Worm (Caenorhabditis elegans) whole organism, mixed stage, embryonic: ENCODE measurements around the gene irld-56.

Experiments used
- M03D4.4 ChIP-seq: sonication (generic microtip); optimal IDR thresholded peaks from 2 replicates; lab custom pipeline; 2017; ENCODE audit warnings: mild to moderate bottlenecking, missing genetic modification characterization, missing compliant biosample characterization
- bed-3 ChIP-seq: fragments of 200-800 bp; sonication (Bioruptor generic); optimal IDR thresholded peaks from 3 replicates; lab custom pipeline; 2018; ENCODE audit warnings: mild to moderate bottlenecking, missing genetic modification characterization, moderate library complexity, missing compliant biosample characterization
- blmp-1 ChIP-seq: fragments of 150-350 bp; optimal IDR thresholded peaks from 2 replicates; lab custom pipeline; 2014; ENCODE audit warnings: missing biosample characterization, missing genetic modification characterization
- ceh-39 ChIP-seq: fragments of 150-350 bp; optimal IDR thresholded peaks from 2 replicates; lab custom pipeline; 2014; ENCODE audit warnings: missing biosample characterization, missing genetic modification characterization
- ceh-43 ChIP-seq: fragments of 200-800 bp; sonication (Bioruptor generic); optimal IDR thresholded peaks from 2 replicates; lab custom pipeline; 2018; ENCODE audit warnings: mild to moderate bottlenecking, missing genetic modification characterization, moderate library complexity, missing compliant biosample characterization
- ceh-83 ChIP-seq: fragments of 200-800 bp; sonication (Bioruptor generic); optimal IDR thresholded peaks from 2 replicates; lab custom pipeline; 2018; ENCODE audit warnings: mild to moderate bottlenecking, missing genetic modification characterization, missing compliant biosample characterization
- ces-1 ChIP-seq: fragments of 150-350 bp; optimal IDR thresholded peaks from 2 replicates; lab custom pipeline; 2014; ENCODE audit warnings: missing biosample characterization, missing genetic modification reagents, missing genetic modification characterization
- cnd-1 ChIP-seq: fragments of 200-800 bp; sonication (Bioruptor generic); optimal IDR thresholded peaks from 2 replicates; lab custom pipeline; 2018; ENCODE audit warnings: mild to moderate bottlenecking, missing genetic modification characterization, missing compliant biosample characterization
- drap-1 ChIP-seq: fragments of 200-800 bp; sonication (Bioruptor generic); optimal IDR thresholded peaks from 3 replicates; lab custom pipeline; 2018; ENCODE audit warnings: mild to moderate bottlenecking, missing genetic modification characterization, missing compliant biosample characterization
- elt-1 ChIP-seq: sonication (generic microtip); optimal IDR thresholded peaks from 2 replicates; lab custom pipeline; 2017; ENCODE audit warnings: missing genetic modification characterization, mild to moderate bottlenecking, missing compliant biosample characterization, antibody characterized with exemption, moderate library complexity, borderline replicate concordance; ENCODE audit not compliant: insufficient read depth
- elt-3 ChIP-seq: fragments of 150-350 bp; optimal IDR thresholded peaks from 2 replicates; lab custom pipeline; 2014; ENCODE audit warnings: missing biosample characterization, missing genetic modification characterization
- flh-1 ChIP-seq: fragments of 200-800 bp; sonication (Bioruptor generic); optimal IDR thresholded peaks from 2 replicates; lab custom pipeline; 2018; ENCODE audit warnings: mild to moderate bottlenecking, missing genetic modification characterization, moderate library complexity, missing compliant biosample characterization
- ham-2 ChIP-seq: fragments of 200-800 bp; sonication (Bioruptor generic); optimal IDR thresholded peaks from 2 replicates; lab custom pipeline; 2018; ENCODE audit warnings: mild to moderate bottlenecking, missing genetic modification characterization, missing compliant biosample characterization
- hlh-1 ChIP-seq: fragments of 150-350 bp; optimal IDR thresholded peaks from 2 replicates; lab custom pipeline; 2014; ENCODE audit warnings: missing biosample characterization, missing genetic modification reagents, missing genetic modification characterization
- lin-13 ChIP-seq: fragments of 150-350 bp; optimal IDR thresholded peaks from 2 replicates; lab custom pipeline; 2014; ENCODE audit warnings: missing biosample characterization, missing genetic modification characterization
- lin-32 ChIP-seq: fragments of 200-800 bp; sonication (Bioruptor generic); optimal IDR thresholded peaks from 2 replicates; lab custom pipeline; 2018; ENCODE audit warnings: mild to moderate bottlenecking, missing genetic modification characterization, missing compliant biosample characterization
- lsy-2 ChIP-seq: fragments of 150-350 bp; optimal IDR thresholded peaks from 2 replicates; lab custom pipeline; 2014; ENCODE audit warnings: missing biosample characterization, missing genetic modification characterization
- mab-5 ChIP-seq: fragments of 150-350 bp; optimal IDR thresholded peaks from 2 replicates; lab custom pipeline; 2014; ENCODE audit warnings: missing biosample characterization, missing genetic modification characterization
- mep-1 ChIP-seq: fragments of 150-350 bp; optimal IDR thresholded peaks from 2 replicates; lab custom pipeline; 2017; ENCODE audit warnings: missing biosample characterization, missing genetic modification reagents, missing genetic modification characterization, inconsistent platforms
- mls-2 ChIP-seq: sonication (generic microtip); optimal IDR thresholded peaks from 2 replicates; lab custom pipeline; 2016; ENCODE audit warnings: mild to moderate bottlenecking, missing genetic modification characterization, moderate library complexity, missing compliant biosample characterization
- nhr-12 ChIP-seq: fragments of 150-350 bp; optimal IDR thresholded peaks from 2 replicates; lab custom pipeline; 2014; ENCODE audit warnings: missing biosample characterization, missing genetic modification characterization
- nhr-2 ChIP-seq: fragments of 150-350 bp; optimal IDR thresholded peaks from 2 replicates; lab custom pipeline; 2014; ENCODE audit warnings: missing biosample characterization, missing genetic modification characterization
- nhr-237 ChIP-seq: fragments of 150-350 bp; optimal IDR thresholded peaks from 2 replicates; lab custom pipeline; 2014; ENCODE audit warnings: missing biosample characterization, missing genetic modification characterization
- nhr-28 ChIP-seq: fragments of 150-350 bp; optimal IDR thresholded peaks from 2 replicates; lab custom pipeline; 2014; ENCODE audit warnings: missing biosample characterization, missing genetic modification characterization
- nhr-76 ChIP-seq: sonication (generic microtip); optimal IDR thresholded peaks from 2 replicates; lab custom pipeline; 2017; ENCODE audit warnings: missing biosample characterization, missing genetic modification characterization
- pha-4 ChIP-seq: fragments of 150-350 bp; optimal IDR thresholded peaks from 2 replicates; lab custom pipeline; 2018; ENCODE audit warnings: missing biosample characterization, missing genetic modification reagents, missing genetic modification characterization
- sem-2 ChIP-seq: fragments of 200-800 bp; sonication (Bioruptor generic); optimal IDR thresholded peaks from 2 replicates; lab custom pipeline; 2018; ENCODE audit warnings: mild to moderate bottlenecking, missing genetic modification characterization, missing compliant biosample characterization
- snpc-4 ChIP-seq: fragments of 150-350 bp; optimal IDR thresholded peaks from 2 replicates; lab custom pipeline; 2014; ENCODE audit warnings: missing biosample characterization, missing genetic modification characterization
- sptf-1 ChIP-seq: sonication (generic microtip); optimal IDR thresholded peaks from 2 replicates; lab custom pipeline; 2017; ENCODE audit warnings: mild to moderate bottlenecking, missing genetic modification characterization, moderate library complexity, missing compliant biosample characterization
- tbx-8 ChIP-seq: fragments of 200-800 bp; sonication (Bioruptor generic); optimal IDR thresholded peaks from 2 replicates; lab custom pipeline; 2018; ENCODE audit warnings: mild to moderate bottlenecking, missing genetic modification characterization, moderate library complexity, missing compliant biosample characterization
- unc-120 ChIP-seq: sonication (generic microtip); optimal IDR thresholded peaks from 2 replicates; lab custom pipeline; 2017; ENCODE audit warnings: missing genetic modification characterization, missing compliant biosample characterization; ENCODE audit not compliant: poor library complexity, severe bottlenecking
- unc-39 ChIP-seq: fragments of 150-350 bp; optimal IDR thresholded peaks from 2 replicates; lab custom pipeline; 2014; ENCODE audit warnings: missing biosample characterization, missing genetic modification characterization
- unc-62 ChIP-seq: fragments of 150-350 bp; optimal IDR thresholded peaks from 2 replicates; lab custom pipeline; 2014; ENCODE audit warnings: missing biosample characterization, missing genetic modification reagents, missing genetic modification characterization
- zip-8 ChIP-seq: fragments of 150-350 bp; optimal IDR thresholded peaks from 2 replicates; lab custom pipeline; 2014; ENCODE audit warnings: missing biosample characterization, missing genetic modification characterization
- ztf-11 ChIP-seq: fragments of 150-350 bp; optimal IDR thresholded peaks from 2 replicates; lab custom pipeline; 2014; ENCODE audit warnings: missing biosample characterization, missing genetic modification characterization

The irld-56 gene

ce11 chrIV:14033502-14033751, 13.6 kb upstream of the irld-56 start:
- TF ChIP-seq tbx-8 (GFP tag; lab: Kevin White, UChicago) (no peak), zip-8 (tag; lab: Kevin White, UChicago) (peak; percentile 5)

- TF ChIP-seq lin-13: peak; percentile 49
- peak; percentile 23 for TF ChIP-seq nhr-12
- TF ChIP-seq unc-120 (tag; lab: Kevin White, UChicago): peak; percentile 87
- peak; percentile 70 for TF ChIP-seq sptf-1 (tag; lab: Kevin White, UChicago)
- TF ChIP-seq elt-3 (tag; lab: Kevin White, UChicago): no peak
- TF ChIP-seq bed-3 (GFP tag; lab: Kevin White, UChicago): no peak
- peak; percentile 40 for TF ChIP-seq drap-1 (GFP tag; lab: Kevin White, UChicago)
- TF ChIP-seq lsy-2: peak; percentile 18
- TF ChIP-seq zip-8 (tag; lab: Kevin White, UChicago): no peak
- peak; percentile 96 for TF ChIP-seq pha-4 (tag; lab: Kevin White, UChicago)
- TF ChIP-seq lin-32 (GFP tag; lab: Kevin White, UChicago): peak; percentile 19
- no peak for TF ChIP-seq sem-2 (GFP tag; lab: Kevin White, UChicago)
- TF ChIP-seq blmp-1: no peak
- TF ChIP-seq snpc-4 (tag; lab: Kevin White, UChicago): no peak
- TF ChIP-seq flh-1 (GFP tag; lab: Kevin White, UChicago): no peak
- TF ChIP-seq mep-1 (tag; lab: Kevin White, UChicago): peak; percentile 50
- no peak for TF ChIP-seq cnd-1 (tag; lab: Kevin White, UChicago)
- TF ChIP-seq mls-2 (tag; lab: Kevin White, UChicago): peak; percentile 88
- peak; percentile 27 for TF ChIP-seq M03D4.4
- no peak for TF ChIP-seq nhr-76 (tag; lab: Kevin White, UChicago)
- no peak for TF ChIP-seq nhr-28 (tag; lab: Kevin White, UChicago)
- TF ChIP-seq unc-62 (GFP tag; lab: Kevin White, UChicago): peak; percentile 84
- TF ChIP-seq ceh-83 (GFP tag; lab: Kevin White, UChicago): no peak
- TF ChIP-seq unc-39 (tag; lab: Kevin White, UChicago): no peak
- peak; percentile 65 for TF ChIP-seq hlh-1 (tag; lab: Kevin White, UChicago)
- no peak for TF ChIP-seq nhr-2 (tag; lab: Kevin White, UChicago)
- no peak for TF ChIP-seq nhr-237 (tag; lab: Kevin White, UChicago)
- no peak for TF ChIP-seq tbx-8 (GFP tag; lab: Kevin White, UChicago)
- TF ChIP-seq ceh-39 (tag; lab: Kevin White, UChicago): no peak
- TF ChIP-seq ham-2 (GFP tag; lab: Kevin White, UChicago): peak; percentile 77
- peak; percentile 1 for TF ChIP-seq ceh-43
- peak; percentile 81 for TF ChIP-seq ztf-11
- TF ChIP-seq elt-1 (tag; lab: Kevin White, UChicago): peak; percentile 32
- no peak for TF ChIP-seq mab-5 (tag; lab: Kevin White, UChicago)
- TF ChIP-seq ces-1: peak; percentile 92
Observed at ce11 chrIV:14032620-14033501, 13.1 kb upstream of the irld-56 start.

ce11 chrIV:14015844-14016243, 3.9 kb downstream of the irld-56 start, which contains the start of gene srw-63:
Gene srw-63, minus strand, starts transcription at chrIV:14015944.
- TF ChIP-seq mab-5 (tag; lab: Kevin White, UChicago): no peak
- no peak for TF ChIP-seq nhr-28 (tag; lab: Kevin White, UChicago)
- no peak for TF ChIP-seq lsy-2
- no peak for TF ChIP-seq pha-4 (tag; lab: Kevin White, UChicago)
- no peak for TF ChIP-seq nhr-12
- TF ChIP-seq unc-120 (tag; lab: Kevin White, UChicago): no peak
- no peak for TF ChIP-seq mep-1 (tag; lab: Kevin White, UChicago)
- no peak for TF ChIP-seq ceh-39 (tag; lab: Kevin White, UChicago)
- TF ChIP-seq ceh-83 (GFP tag; lab: Kevin White, UChicago): no peak
- no peak for TF ChIP-seq sem-2 (GFP tag; lab: Kevin White, UChicago)
- TF ChIP-seq ztf-11: no peak
- no peak for TF ChIP-seq nhr-237 (tag; lab: Kevin White, UChicago)
- TF ChIP-seq nhr-2 (tag; lab: Kevin White, UChicago): no peak
- TF ChIP-seq M03D4.4: no peak
- TF ChIP-seq ces-1: no peak
- no peak for TF ChIP-seq snpc-4 (tag; lab: Kevin White, UChicago)
- TF ChIP-seq unc-62 (GFP tag; lab: Kevin White, UChicago): no peak
- TF ChIP-seq cnd-1 (tag; lab: Kevin White, UChicago): no peak
- TF ChIP-seq hlh-1 (tag; lab: Kevin White, UChicago): no peak
